Worm (Caenorhabditis elegans): ENCODE measurements around the gene clec-71.

- TF ChIP-seq nhr-11 (tag; optimal IDR thresholded peaks at IDR 0.05) (no peak), elt-2 (tag; optimal IDR thresholded peaks at IDR 0.05) (no peak), ztf-4 (tag; optimal IDR thresholded peaks at IDR 0.05) (no peak), fkh-10 (GFP tag; optimal IDR thresholded peaks at IDR 0.05) (no peak), nhr-237 (tag; optimal IDR thresholded peaks at IDR 0.05) (no peak), aly-2 (tag; optimal IDR thresholded peaks at IDR 0.05) (no peak), sea-2 (GFP tag; optimal IDR thresholded peaks at IDR 0.05) (no peak), ama-1 (optimal IDR thresholded peaks at IDR 0.05) (no peak), nhr-12 (tag; optimal IDR thresholded peaks at IDR 0.05) (no peak), nhr-76 (tag; optimal IDR thresholded peaks at IDR 0.05) (no peak)
Measured at ce11 chrIV:3956705-3957104, 19.4 kb downstream of the clec-71 start, which contains the start of gene clec-74.
